Worm (Caenorhabditis elegans) whole organism, L4 larva: ENCODE results near the gene tsp-2.

Experiments
- F10B5.3 ChIP-seq: sonication (generic microtip); optimal IDR thresholded peaks from 2 replicates; lab custom pipeline; 2016; ENCODE audit warnings: mild to moderate bottlenecking, missing genetic modification characterization, missing compliant biosample characterization
- F26F4.8 ChIP-seq: fragments of 200-800 bp; sonication (Bioruptor generic); conservative IDR thresholded peaks from 2 replicates; pipeline ENCODE4 v1.3.6; 2022; ENCODE audit warnings: missing genetic modification characterization, missing compliant biosample characterization
- T20F7.1 ChIP-seq: fragments of 200-800 bp; sonication (Bioruptor generic); optimal IDR thresholded peaks from 2 replicates; lab custom pipeline; 2018; ENCODE audit warnings: mild to moderate bottlenecking, missing genetic modification characterization, missing compliant biosample characterization
- Y48G9A.11 ChIP-seq: fragments of 200-800 bp; sonication (Bioruptor generic); IDR thresholded peaks from 2 replicates; pipeline ENCODE4 v1.3.6; 2022; ENCODE audit warnings: missing genetic modification reagents, missing genetic modification characterization, missing compliant biosample characterization
- Y75B8A.6 ChIP-seq: fragments of 200-800 bp; sonication (Bioruptor generic); IDR thresholded peaks from 2 replicates; pipeline ENCODE4 v1.3.6; 2022; ENCODE audit warnings: missing genetic modification reagents, missing genetic modification characterization, missing compliant biosample characterization
- aha-1 ChIP-seq: fragments of 150-350 bp; peaks from one replicate; lab custom pipeline; 2014; ENCODE audit warnings: missing biosample characterization, missing genetic modification characterization
- attf-4 ChIP-seq: sonication (generic microtip); optimal IDR thresholded peaks from 3 replicates; lab custom pipeline; 2017; ENCODE audit warnings: missing biosample characterization, missing genetic modification characterization
- ceh-28 ChIP-seq: fragments of 150-350 bp; optimal IDR thresholded peaks from 2 replicates; lab custom pipeline; 2014; ENCODE audit warnings: missing biosample characterization, missing genetic modification reagents, missing genetic modification characterization
- ceh-32 ChIP-seq: sonication (generic microtip); optimal IDR thresholded peaks from 2 replicates; lab custom pipeline; 2016; ENCODE audit warnings: mild to moderate bottlenecking, missing genetic modification characterization, missing compliant biosample characterization; ENCODE audit not compliant: poor library complexity
- ceh-62 ChIP-seq: sonication (generic microtip); optimal IDR thresholded peaks from 2 replicates; lab custom pipeline; 2017; ENCODE audit warnings: missing biosample characterization, missing genetic modification characterization
- cey-2 ChIP-seq: sonication (generic microtip); optimal IDR thresholded peaks from 3 replicates; lab custom pipeline; 2017; ENCODE audit warnings: missing genetic modification characterization, mild to moderate bottlenecking, missing compliant biosample characterization, antibody characterized with exemption, borderline replicate concordance; ENCODE audit not compliant: insufficient read depth
- daf-12 ChIP-seq: fragments of 150-350 bp; optimal IDR thresholded peaks from 2 replicates; lab custom pipeline; 2014; ENCODE audit warnings: missing biosample characterization, missing genetic modification reagents, missing genetic modification characterization
- daf-19 ChIP-seq: fragments of 200-800 bp; sonication (Bioruptor generic); conservative IDR thresholded peaks from 2 replicates; pipeline ENCODE4 v1.3.6; 2022; ENCODE audit warnings: missing genetic modification characterization, missing compliant biosample characterization
- dmd-8 ChIP-seq: fragments of 200-800 bp; sonication (Bioruptor generic); IDR thresholded peaks from 2 replicates; pipeline ENCODE4 v1.3.6; 2022; ENCODE audit warnings: missing genetic modification characterization, missing compliant biosample characterization
- dpl-1 ChIP-seq: fragments of 150-350 bp; optimal IDR thresholded peaks from 2 replicates; lab custom pipeline; 2014; ENCODE audit warnings: missing biosample characterization, missing genetic modification reagents, missing genetic modification characterization
- fos-1 ChIP-seq: fragments of 150-350 bp; optimal IDR thresholded peaks from 2 replicates; lab custom pipeline; 2014; ENCODE audit warnings: missing biosample characterization, missing genetic modification characterization
- gei-8 ChIP-seq: fragments of 200-800 bp; sonication (Bioruptor generic); optimal IDR thresholded peaks from 2 replicates; lab custom pipeline; 2018; ENCODE audit warnings: mild to moderate bottlenecking, missing genetic modification characterization, missing compliant biosample characterization
- hlh-11 ChIP-seq: fragments of 200-800 bp; sonication (Bioruptor generic); optimal IDR thresholded peaks from 2 replicates; lab custom pipeline; 2018; ENCODE audit warnings: mild to moderate bottlenecking, missing genetic modification characterization, missing compliant biosample characterization
- hlh-30 ChIP-seq: sonication (generic microtip); optimal IDR thresholded peaks from 2 replicates; lab custom pipeline; 2017; ENCODE audit warnings: antibody characterized with exemption, mild to moderate bottlenecking, missing genetic modification characterization, missing compliant biosample characterization; ENCODE audit not compliant: insufficient read depth
- jun-1 ChIP-seq: fragments of 150-350 bp; optimal IDR thresholded peaks from 2 replicates; lab custom pipeline; 2014; ENCODE audit warnings: missing biosample characterization, missing genetic modification reagents, missing genetic modification characterization
- lin-13 ChIP-seq: fragments of 150-350 bp; optimal IDR thresholded peaks from 2 replicates; lab custom pipeline; 2014; ENCODE audit warnings: missing biosample characterization, missing genetic modification reagents, missing genetic modification characterization
- lin-39 ChIP-seq: fragments of 150-350 bp; optimal IDR thresholded peaks from 2 replicates; lab custom pipeline; 2014; ENCODE audit warnings: missing biosample characterization, missing genetic modification reagents, missing genetic modification characterization
- lir-3 ChIP-seq: sonication (generic microtip); optimal IDR thresholded peaks from 2 replicates; lab custom pipeline; 2016; ENCODE audit warnings: mild to moderate bottlenecking, missing genetic modification characterization, missing compliant biosample characterization
- mdt-29 ChIP-seq: fragments of 200-800 bp; sonication (Bioruptor generic); IDR thresholded peaks from 2 replicates; pipeline ENCODE4 v1.3.6; 2022; ENCODE audit warnings: missing genetic modification reagents, missing genetic modification characterization, missing compliant biosample characterization
- mep-1 ChIP-seq: fragments of 150-350 bp; sonication (generic microtip); optimal IDR thresholded peaks from 3 replicates; lab custom pipeline; 2014; ENCODE audit warnings: missing biosample characterization, missing genetic modification characterization
- mes-2 ChIP-seq: sonication (generic microtip); optimal IDR thresholded peaks from 2 replicates; lab custom pipeline; 2016; ENCODE audit warnings: missing genotype, mild to moderate bottlenecking, missing genetic modification characterization, missing compliant biosample characterization; ENCODE audit not compliant: poor library complexity, severe bottlenecking
- mxl-3 ChIP-seq: fragments of 200-800 bp; sonication (Bioruptor generic); optimal IDR thresholded peaks from 2 replicates; lab custom pipeline; 2018; ENCODE audit warnings: mild to moderate bottlenecking, missing genetic modification characterization, missing compliant biosample characterization
- nhr-102 ChIP-seq: sonication (generic microtip); optimal IDR thresholded peaks from 2 replicates; lab custom pipeline; 2016; ENCODE audit warnings: mild to moderate bottlenecking, missing genetic modification characterization, moderate library complexity, missing compliant biosample characterization
- nhr-28 ChIP-seq: fragments of 150-350 bp; optimal IDR thresholded peaks from 2 replicates; lab custom pipeline; 2014; ENCODE audit warnings: missing biosample characterization, missing genetic modification characterization
- nhr-41 ChIP-seq: fragments of 200-800 bp; sonication (Bioruptor generic); IDR thresholded peaks from 2 replicates; pipeline ENCODE4 v1.3.6; 2022; ENCODE audit warnings: missing genetic modification reagents, missing genetic modification characterization, missing compliant biosample characterization
- nhr-48 ChIP-seq: sonication (generic microtip); optimal IDR thresholded peaks from 2 replicates; lab custom pipeline; 2016; ENCODE audit warnings: mild to moderate bottlenecking, missing genetic modification characterization, missing compliant biosample characterization
- nhr-6 ChIP-seq: fragments of 150-350 bp; optimal IDR thresholded peaks from 2 replicates; lab custom pipeline; 2014; ENCODE audit warnings: missing biosample characterization, missing genetic modification characterization
- php-3 ChIP-seq: fragments of 200-800 bp; sonication (Bioruptor generic); IDR thresholded peaks from 2 replicates; pipeline ENCODE4 v1.3.6; 2022; ENCODE audit warnings: missing genetic modification reagents, missing genetic modification characterization, missing compliant biosample characterization
- set-16 ChIP-seq: fragments of 200-800 bp; sonication (Bioruptor generic); IDR thresholded peaks from 2 replicates; pipeline ENCODE4 v1.3.6; 2022; ENCODE audit warnings: missing genetic modification reagents, missing genetic modification characterization, missing compliant biosample characterization
- snpc-1.2 ChIP-seq: fragments of 200-800 bp; sonication (Bioruptor generic); IDR thresholded peaks from 2 replicates; pipeline ENCODE4 v1.3.6; 2022; ENCODE audit warnings: missing genetic modification reagents, missing genetic modification characterization, missing compliant biosample characterization
- spr-1 ChIP-seq: sonication (generic microtip); optimal IDR thresholded peaks from 2 replicates; lab custom pipeline; 2016; ENCODE audit warnings: mild to moderate bottlenecking, missing genetic modification characterization, missing compliant biosample characterization
- tra-1 ChIP-seq: fragments of 200-800 bp; sonication (Bioruptor generic); IDR thresholded peaks from 2 replicates; pipeline ENCODE4 v1.3.6; 2022; ENCODE audit warnings: missing genetic modification reagents, missing genetic modification characterization, missing compliant biosample characterization
- unc-130 ChIP-seq: sonication (generic microtip); optimal IDR thresholded peaks from 2 replicates; lab custom pipeline; 2016; ENCODE audit warnings: missing genetic modification reagents, missing genetic modification characterization, missing compliant biosample characterization
- zag-1 ChIP-seq: fragments of 150-350 bp; optimal IDR thresholded peaks from 2 replicates; lab custom pipeline; 2014; ENCODE audit warnings: missing biosample characterization, missing genetic modification characterization
- zfp-2 ChIP-seq: sonication (generic microtip); optimal IDR thresholded peaks from 2 replicates; lab custom pipeline; 2016; ENCODE audit warnings: mild to moderate bottlenecking, missing genetic modification characterization, missing compliant biosample characterization
- ztf-11 ChIP-seq: fragments of 150-350 bp; optimal IDR thresholded peaks from 2 replicates; lab custom pipeline; 2014; ENCODE audit warnings: missing biosample characterization, missing genetic modification characterization

tsp-2 gene

ce11 chrIII:8250007-8250683 lies 12.4 kb upstream of the tsp-2 start, which contains the start of gene knl-1 (continued):
- TF ChIP-seq ceh-32 (tag; lab: Kevin White, UChicago) (no peak), aha-1 (tag; lab: Kevin White, UChicago) (peak; percentile 84), gei-8 (no peak), F10B5.3 (tag; lab: Kevin White, UChicago) (no peak), Y75B8A.6 (GFP tag; lab: Robert Waterston, UW) (no peak), nhr-6 (no peak), zfp-2 (tag; lab: Kevin White, UChicago) (no peak), ceh-28 (tag; lab: Kevin White, UChicago) (no peak), attf-4 (tag; lab: Kevin White, UChicago) (no peak), daf-12 (tag; lab: Kevin White, UChicago) (no peak), ztf-11 (no peak), zag-1 (tag; lab: Kevin White, UChicago) (no peak), nhr-28 (tag; lab: Kevin White, UChicago) (no peak), snpc-1.2 (no peak), lin-13 (GFP tag; lab: Kevin White, UChicago) (peak; percentile 69), hlh-30 (no peak), mdt-29 (GFP tag; lab: Robert Waterston, UW) (no peak)
- TF ChIP-seq, all 104 proteins: peak for 12

- TF ChIP-seq lin-39 (tag; lab: Kevin White, UChicago) (no peak), nhr-102 (no peak), spr-1 (tag; lab: Kevin White, UChicago) (no peak), F26F4.8 (no peak), daf-19 (GFP tag; lab: Robert Waterston, UW) (no peak), fos-1 (tag; lab: Kevin White, UChicago) (no peak), unc-130 (GFP tag; lab: Kevin White, UChicago) (no peak), daf-12 (tag; lab: Kevin White, UChicago) (no peak), snpc-1.2 (no peak), T20F7.1 (GFP tag; lab: Kevin White, UChicago) (no peak), lin-13 (GFP tag; lab: Kevin White, UChicago) (no peak), jun-1 (tag; lab: Kevin White, UChicago) (no peak), set-16 (GFP tag; lab: Robert Waterston, UW) (no peak)
These were observed 11.6 kb upstream of the tsp-2 start, which contains the start of the genes C02F5.10 and C02F5.2 for ce11 chrIII:8249381-8249780. TSS of gene C02F5.10 (minus strand) at chrIII:8249481. TSS of gene C02F5.2 (plus strand) at chrIII:8249619.

- no peak for TF ChIP-seq mep-1 (tag; lab: Kevin White, UChicago)
- no peak for TF ChIP-seq attf-4 (tag; lab: Kevin White, UChicago)
- no peak for TF ChIP-seq php-3 (GFP tag; lab: Robert Waterston, UW)
- TF ChIP-seq mes-2 (tag; lab: Kevin White, UChicago), result no peak
- no peak for TF ChIP-seq nhr-48
- TF ChIP-seq lir-3 (tag; lab: Kevin White, UChicago), result no peak
- no peak for TF ChIP-seq Y48G9A.11
- TF ChIP-seq hlh-11 (tag; lab: Kevin White, UChicago), result no peak
- no peak for TF ChIP-seq dmd-8 (GFP tag; lab: Robert Waterston, UW)
- TF ChIP-seq jun-1 (tag; lab: Kevin White, UChicago), result no peak
- TF ChIP-seq tra-1 (GFP tag; lab: Robert Waterston, UW), result no peak
- TF ChIP-seq cey-2 (tag; lab: Kevin White, UChicago), result no peak
- no peak for TF ChIP-seq mxl-3 (GFP tag; lab: Kevin White, UChicago)
- no peak for TF ChIP-seq nhr-41
- TF ChIP-seq mdt-29 (GFP tag; lab: Robert Waterston, UW), result no peak
- TF ChIP-seq nhr-6, result no peak
- TF ChIP-seq nhr-102, result no peak
- no peak for TF ChIP-seq ceh-62 (tag; lab: Kevin White, UChicago)
- no peak for TF ChIP-seq dpl-1 (GFP tag; lab: Kevin White, UChicago)
These were observed 9.3 kb upstream of the tsp-2 start, which contains the start of gene C02F5.13 for ce11 chrIII:8247051-8247450. TSS of gene C02F5.13 (plus strand) at chrIII:8247351.
